ENCODE assay signal across 5 worm cellular contexts in the genomic region with DNA sequence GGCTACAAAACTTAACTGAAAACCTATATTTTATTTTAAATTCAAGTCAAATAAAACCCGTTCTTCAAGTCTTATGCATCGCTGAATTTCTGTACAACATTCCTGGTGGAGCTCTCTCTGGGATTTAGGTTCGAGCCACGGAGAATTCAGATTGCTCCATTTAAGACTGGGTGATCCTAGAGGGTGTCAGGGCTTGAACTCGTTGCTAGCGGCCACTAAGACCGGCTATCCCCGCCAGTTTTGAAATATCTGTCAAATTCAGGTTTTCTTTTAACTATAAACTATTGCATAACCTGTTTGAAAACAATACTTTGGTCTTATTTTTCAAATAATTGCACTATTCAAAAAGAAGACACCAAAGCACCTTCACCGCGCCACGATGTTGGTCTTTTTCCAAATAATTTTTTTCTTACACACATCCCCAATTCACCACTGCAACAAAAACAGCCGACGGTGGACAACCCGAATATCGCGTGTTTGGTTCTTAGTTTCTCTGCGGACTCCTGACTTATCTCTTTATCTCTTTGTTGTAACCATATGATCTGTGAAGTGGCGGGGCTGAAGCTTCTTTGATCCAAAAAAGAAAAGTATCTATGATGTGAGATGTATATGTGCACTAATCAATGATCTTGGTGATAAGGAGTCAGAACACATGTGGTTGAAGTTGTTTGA.
A peak's percentile ranks its signal among the peaks of the same experiment; 100 is the strongest.
TF ChIP-seq lines count a peak whose summit lies in the region.

No protein-coding gene starts in this region.

TF ChIP-seq in whole organism, L1 larva, 84 proteins besides CTCF, POLR2A, EP300 and RAD21 (continued from another document and continues in another):
- TF ChIP-seq mep-1 (tag; optimal IDR thresholded peaks at IDR 0.05; lab: Kevin White, UChicago) (peak; percentile 47), nhr-77 (tag; optimal IDR thresholded peaks at IDR 0.05; lab: Kevin White, UChicago) (no peak), ztf-11 (tag; optimal IDR thresholded peaks at IDR 0.05; lab: Kevin White, UChicago) (no peak), nhr-76 (tag; optimal IDR thresholded peaks at IDR 0.05; lab: Kevin White, UChicago) (no peak), snpc-4 (tag; optimal IDR thresholded peaks at IDR 0.05; lab: Kevin White, UChicago) (no peak), fos-1 (tag; optimal IDR thresholded peaks at IDR 0.05; lab: Kevin White, UChicago) (no peak), mab-9 (GFP tag; IDR thresholded peaks at IDR 0.05; lab: Robert Waterston, UW) (no peak), sptf-1 (tag; optimal IDR thresholded peaks at IDR 0.05; lab: Kevin White, UChicago) (no peak), ceh-88 (GFP tag; IDR thresholded peaks at IDR 0.05; lab: Robert Waterston, UW) (peak; percentile 40; the same call in 1 of the 2 replicates), egl-27 (tag; optimal IDR thresholded peaks at IDR 0.05; lab: Kevin White, UChicago) (no peak), xbp-1 (tag; optimal IDR thresholded peaks at IDR 0.05; lab: Kevin White, UChicago) (peak; percentile 44), fkh-10 (GFP tag; optimal IDR thresholded peaks at IDR 0.05; lab: Kevin White, UChicago) (no peak), nhr-28 (tag; optimal IDR thresholded peaks at IDR 0.05; lab: Kevin White, UChicago) (no peak), fkh-8 (tag; optimal IDR thresholded peaks at IDR 0.05; lab: Kevin White, UChicago) (no peak), Y116A8C.19 (tag; optimal IDR thresholded peaks at IDR 0.05; lab: Kevin White, UChicago; ENCODE audit: borderline replicate concordance) (no peak), ceh-8 (GFP tag; optimal IDR thresholded peaks at IDR 0.05; lab: Kevin White, UChicago) (no peak), ceh-82 (tag; optimal IDR thresholded peaks at IDR 0.05; lab: Kevin White, UChicago) (no peak), hlh-4 (tag; optimal IDR thresholded peaks at IDR 0.05; lab: Kevin White, UChicago) (no peak), nhr-47 (tag; optimal IDR thresholded peaks at IDR 0.05; lab: Kevin White, UChicago) (peak; percentile 57), lin-13 (GFP tag; optimal IDR thresholded peaks at IDR 0.05; lab: Kevin White, UChicago) (no peak), unc-98 (GFP tag; IDR thresholded peaks at IDR 0.05; lab: Robert Waterston, UW) (no peak), blmp-1 (tag; optimal IDR thresholded peaks at IDR 0.05; lab: Kevin White, UChicago) (peak; percentile 54), vab-15 (tag; optimal IDR thresholded peaks at IDR 0.05; lab: Kevin White, UChicago) (no peak), elt-3 (tag; optimal IDR thresholded peaks at IDR 0.05; lab: Kevin White, UChicago) (peak in 2 of 6 experiments; percentile 13 to 83), dsc-1 (tag; optimal IDR thresholded peaks at IDR 0.05; lab: Kevin White, UChicago) (no peak)

TF ChIP-seq in whole organism, L2 larva, 48 proteins besides CTCF, POLR2A, EP300 and RAD21 (continued from another document):
- TF ChIP-seq snpc-4 (tag; optimal IDR thresholded peaks at IDR 0.05; lab: Kevin White, UChicago) (no peak), ama-1 (optimal IDR thresholded peaks at IDR 0.05; lab: Kevin White, UChicago) (peak; percentile 74), lin-13 (GFP tag; optimal IDR thresholded peaks at IDR 0.05; lab: Kevin White, UChicago) (peak; percentile 42), zag-1 (tag; optimal IDR thresholded peaks at IDR 0.05; lab: Kevin White, UChicago) (no peak), sma-3 (GFP tag; optimal IDR thresholded peaks at IDR 0.05; lab: Kevin White, UChicago) (peak; percentile 3), aly-2 (tag; optimal IDR thresholded peaks at IDR 0.05; lab: Kevin White, UChicago) (no peak), ztf-1 (GFP tag; conservative IDR thresholded peaks at IDR 0.05; lab: Robert Waterston, UW) (no peak), sma-9 (GFP tag; optimal IDR thresholded peaks at IDR 0.05; lab: Kevin White, UChicago) (peak; percentile 88), sma-9 (tag; optimal IDR thresholded peaks at IDR 0.05; lab: Kevin White, UChicago) (no peak), mab-5 (tag; optimal IDR thresholded peaks at IDR 0.05; lab: Kevin White, UChicago) (peak; percentile 56), nhr-129 (tag; optimal IDR thresholded peaks at IDR 0.05; lab: Kevin White, UChicago) (peak; percentile 89), nhr-10 (tag; optimal IDR thresholded peaks at IDR 0.05; lab: Kevin White, UChicago) (no peak), nhr-25 (tag; optimal IDR thresholded peaks at IDR 0.05; lab: Kevin White, UChicago) (no peak), Y55F3AM.14 (GFP tag; optimal IDR thresholded peaks at IDR 0.05; lab: Kevin White, UChicago) (peak; percentile 79), gmeb-1 (tag; optimal IDR thresholded peaks at IDR 0.05; lab: Kevin White, UChicago) (no peak)

TF ChIP-seq in whole organism, L3 larva, 47 proteins besides CTCF, POLR2A, EP300 and RAD21 (continued from another document and continues in another):
- no peak for TF ChIP-seq ztf-11 (tag; optimal IDR thresholded peaks at IDR 0.05; lab: Kevin White, UChicago)
- no peak for TF ChIP-seq eor-1 (tag; optimal IDR thresholded peaks at IDR 0.05; lab: Kevin White, UChicago)
- no peak for TF ChIP-seq fos-1 (tag; optimal IDR thresholded peaks at IDR 0.05; lab: Kevin White, UChicago)
- no peak for TF ChIP-seq ceh-9 (tag; optimal IDR thresholded peaks at IDR 0.05; lab: Kevin White, UChicago)
- TF ChIP-seq ztf-4 (tag; optimal IDR thresholded peaks at IDR 0.05; lab: Kevin White, UChicago), result no peak
- peak; percentile 46 for TF ChIP-seq nhr-25 (tag; optimal IDR thresholded peaks at IDR 0.05; lab: Kevin White, UChicago)
- no peak for TF ChIP-seq nhr-77 (tag; optimal IDR thresholded peaks at IDR 0.05; lab: Kevin White, UChicago)
- peak; percentile 19 for TF ChIP-seq nhr-23 (tag; optimal IDR thresholded peaks at IDR 0.05; lab: Kevin White, UChicago)
- no peak for TF ChIP-seq nhr-12 (tag; optimal IDR thresholded peaks at IDR 0.05; lab: Kevin White, UChicago)
- TF ChIP-seq fkh-2 (tag; optimal IDR thresholded peaks at IDR 0.05; lab: Kevin White, UChicago), result no peak
- no peak for TF ChIP-seq mml-1 (tag; optimal IDR thresholded peaks at IDR 0.05; lab: Kevin White, UChicago)
- TF ChIP-seq pha-4 (tag; optimal IDR thresholded peaks at IDR 0.05; lab: Kevin White, UChicago), result peak; percentile 53
- TF ChIP-seq nhr-237 (tag; optimal IDR thresholded peaks at IDR 0.05; lab: Kevin White, UChicago), result no peak
- no peak for TF ChIP-seq nhr-28 (tag; optimal IDR thresholded peaks at IDR 0.05; lab: Kevin White, UChicago)
- peak; percentile 49 for TF ChIP-seq nfya-1 (tag; optimal IDR thresholded peaks at IDR 0.05; lab: Kevin White, UChicago; ENCODE audit: insufficient read depth)
- TF ChIP-seq skn-1 (tag; optimal IDR thresholded peaks at IDR 0.05; lab: Kevin White, UChicago), result no peak
- TF ChIP-seq sea-2 (GFP tag; optimal IDR thresholded peaks at IDR 0.05; lab: Kevin White, UChicago), result no peak
- TF ChIP-seq ceh-16 (tag; optimal IDR thresholded peaks at IDR 0.05; lab: Kevin White, UChicago), result no peak
- TF ChIP-seq ama-1 (optimal IDR thresholded peaks at IDR 0.05; lab: Kevin White, UChicago), result peak; percentile 50
- TF ChIP-seq nhr-67 (tag; optimal IDR thresholded peaks at IDR 0.05; lab: Kevin White, UChicago), result no peak
- no peak for TF ChIP-seq fkh-10 (GFP tag; optimal IDR thresholded peaks at IDR 0.05; lab: Kevin White, UChicago)
- TF ChIP-seq hmg-11 (tag; optimal IDR thresholded peaks at IDR 0.05; lab: Kevin White, UChicago), result no peak
- no peak for TF ChIP-seq lin-39 (tag; optimal IDR thresholded peaks at IDR 0.05; lab: Kevin White, UChicago)
- peak; percentile 65 for TF ChIP-seq pqm-1 (tag; optimal IDR thresholded peaks at IDR 0.05; lab: Kevin White, UChicago)
- no peak for TF ChIP-seq elt-3 (tag; optimal IDR thresholded peaks at IDR 0.05; lab: Kevin White, UChicago)
- TF ChIP-seq unc-62 (GFP tag; optimal IDR thresholded peaks at IDR 0.05; lab: Kevin White, UChicago), result no peak
- peak; percentile 5 for TF ChIP-seq snpc-4 (tag; optimal IDR thresholded peaks at IDR 0.05; lab: Kevin White, UChicago)
- no peak for TF ChIP-seq elt-1 (tag; optimal IDR thresholded peaks at IDR 0.05; lab: Kevin White, UChicago)
- no peak for TF ChIP-seq R02D3.7 (tag; optimal IDR thresholded peaks at IDR 0.05; lab: Kevin White, UChicago)
- no peak for TF ChIP-seq lin-15B (tag; optimal IDR thresholded peaks at IDR 0.05; lab: Kevin White, UChicago)
- TF ChIP-seq jun-1 (tag; optimal IDR thresholded peaks at IDR 0.05; lab: Kevin White, UChicago), result no peak
- TF ChIP-seq mdl-1 (tag; optimal IDR thresholded peaks at IDR 0.05; lab: Kevin White, UChicago), result peak; percentile 38

TF ChIP-seq in whole organism, L4 larva, 104 proteins besides CTCF, POLR2A, EP300 and RAD21 (continued from another document and continues in another):
- TF ChIP-seq Y75B8A.6 (GFP tag; IDR thresholded peaks at IDR 0.05; lab: Robert Waterston, UW) (0 out of 2 replicates have a peak, but pooled peaks have one; percentile 10), snpc-1.2 (GFP tag; IDR thresholded peaks at IDR 0.05; lab: Robert Waterston, UW) (no peak), dve-1 (tag; optimal IDR thresholded peaks at IDR 0.05; lab: Kevin White, UChicago; ENCODE audit: insufficient read depth) (peak; percentile 96), fkh-10 (GFP tag; optimal IDR thresholded peaks at IDR 0.05; lab: Kevin White, UChicago) (no peak), ceh-62 (tag; optimal IDR thresholded peaks at IDR 0.05; lab: Kevin White, UChicago) (no peak), duxl-1 (tag; optimal IDR thresholded peaks at IDR 0.05; lab: Kevin White, UChicago; ENCODE audit: poor library complexity) (no peak), egl-43 (GFP tag; IDR thresholded peaks at IDR 0.05; lab: Robert Waterston, UW) (0 out of 2 replicates have a peak, but pooled peaks have one; percentile 4), nhr-28 (tag; optimal IDR thresholded peaks at IDR 0.05; lab: Kevin White, UChicago) (peak; percentile 68), dmd-6 (GFP tag; IDR thresholded peaks at IDR 0.05; lab: Robert Waterston, UW) (peak; percentile 13; the same call in 1 of the 2 replicates), spr-1 (tag; optimal IDR thresholded peaks at IDR 0.05; lab: Kevin White, UChicago) (peak; percentile 57), daf-12 (tag; optimal IDR thresholded peaks at IDR 0.05; lab: Kevin White, UChicago) (no peak), mxl-2 (GFP tag; conservative IDR thresholded peaks at IDR 0.05; lab: Robert Waterston, UW) (no peak), lsy-2 (tag; optimal IDR thresholded peaks at IDR 0.05; lab: Kevin White, UChicago) (peak in 1 of 2 experiments; percentile 69), daf-16 (GFP tag; optimal IDR thresholded peaks at IDR 0.05; lab: Kevin White, UChicago) (peak in 1 of 2 experiments; percentile 62), daf-16 (tag; optimal IDR thresholded peaks at IDR 0.05; lab: Kevin White, UChicago) (peak; percentile 56), hmg-1.1 (GFP tag; IDR thresholded peaks at IDR 0.05; lab: Robert Waterston, UW) (0 out of 2 replicates have a peak, but pooled peaks have one; percentile 26), dmd-8 (GFP tag; IDR thresholded peaks at IDR 0.05; lab: Robert Waterston, UW) (no peak), nhr-102 (tag; optimal IDR thresholded peaks at IDR 0.05; lab: Kevin White, UChicago) (peak; percentile 18), mep-1 (tag; optimal IDR thresholded peaks at IDR 0.05; lab: Kevin White, UChicago) (peak; percentile 61), mxl-3 (GFP tag; optimal IDR thresholded peaks at IDR 0.05; lab: Kevin White, UChicago) (peak; percentile 59), Y48G9A.11 (GFP tag; IDR thresholded peaks at IDR 0.05; lab: Robert Waterston, UW) (0 out of 2 replicates have a peak, but pooled peaks have one; percentile 10), zfp-3 (GFP tag; conservative IDR thresholded peaks at IDR 0.05; lab: Robert Waterston, UW) (0 out of 2 replicates have a peak, but pooled peaks have one; percentile 23), nhr-10 (tag; optimal IDR thresholded peaks at IDR 0.05; lab: Kevin White, UChicago) (peak; percentile 89), ctbp-1 (GFP tag; IDR thresholded peaks at IDR 0.05; lab: Robert Waterston, UW) (0 out of 2 replicates have a peak, but pooled peaks have one; percentile 5), dmd-9 (GFP tag; IDR thresholded peaks at IDR 0.05; lab: Robert Waterston, UW) (0 out of 2 replicates have a peak, but pooled peaks have one; percentile 16), ceh-82 (tag; optimal IDR thresholded peaks at IDR 0.05; lab: Kevin White, UChicago) (no peak), T26A8.4 (GFP tag; IDR thresholded peaks at IDR 0.05; lab: Robert Waterston, UW) (peak; percentile 39; the same call in 1 of the 2 replicates), Y105C5A.15 (GFP tag; IDR thresholded peaks at IDR 0.05; lab: Robert Waterston, UW) (0 out of 2 replicates have a peak, but pooled peaks have one; percentile 28)

TF ChIP-seq in whole organism, young adult, 124 proteins besides CTCF, POLR2A, EP300 and RAD21 (continued from another document and continues in another):
- TF ChIP-seq hlh-26 (GFP tag; conservative IDR thresholded peaks at IDR 0.05; lab: Robert Waterston, UW), result no peak
- TF ChIP-seq ceh-58 (GFP tag; IDR thresholded peaks at IDR 0.05; lab: Robert Waterston, UW), result no peak
- TF ChIP-seq lin-54 (GFP tag; optimal IDR thresholded peaks at IDR 0.05; lab: Kevin White, UChicago), result no peak
- no peak for TF ChIP-seq nhr-179 (tag; optimal IDR thresholded peaks at IDR 0.05; lab: Kevin White, UChicago)
- no peak for TF ChIP-seq snpc-3.4 (tag; optimal IDR thresholded peaks at IDR 0.05; lab: Kevin White, UChicago)
- no peak for TF ChIP-seq tbx-9 (tag; optimal IDR thresholded peaks at IDR 0.05; lab: Kevin White, UChicago; ENCODE audit: borderline replicate concordance)
- TF ChIP-seq zfh-2 (GFP tag; conservative IDR thresholded peaks at IDR 0.05; lab: Robert Waterston, UW), result no peak
- TF ChIP-seq unc-130 (GFP tag; optimal IDR thresholded peaks at IDR 0.05; lab: Kevin White, UChicago), result no peak
- TF ChIP-seq unc-62 (GFP tag; optimal IDR thresholded peaks at IDR 0.05; lab: Kevin White, UChicago), result no peak
- TF ChIP-seq somi-1 (GFP tag; optimal IDR thresholded peaks at IDR 0.05; lab: Kevin White, UChicago), result peak; percentile 67
- TF ChIP-seq ets-4 (GFP tag; optimal IDR thresholded peaks at IDR 0.05; lab: Kevin White, UChicago), result no peak
- no peak for TF ChIP-seq ceh-100 (GFP tag; IDR thresholded peaks at IDR 0.05; lab: Robert Waterston, UW)
- no peak for TF ChIP-seq lag-1 (GFP tag; IDR thresholded peaks at IDR 0.05; lab: Robert Waterston, UW)
- TF ChIP-seq mxl-1 (tag; optimal IDR thresholded peaks at IDR 0.05; lab: Kevin White, UChicago), result no peak
- TF ChIP-seq lsl-1 (GFP tag; optimal IDR thresholded peaks at IDR 0.05; lab: Kevin White, UChicago), result no peak
- no peak for TF ChIP-seq ekl-4 (GFP tag; IDR thresholded peaks at IDR 0.05; lab: Robert Waterston, UW)
- TF ChIP-seq bed-2 (GFP tag; IDR thresholded peaks at IDR 0.05; lab: Robert Waterston, UW), result no peak
- no peak for TF ChIP-seq Y56A3A.18 (GFP tag; IDR thresholded peaks at IDR 0.05; lab: Robert Waterston, UW)
- TF ChIP-seq fkh-3 (tag; optimal IDR thresholded peaks at IDR 0.05; lab: Kevin White, UChicago), result no peak
- TF ChIP-seq ztf-3 (GFP tag; optimal IDR thresholded peaks at IDR 0.05; lab: Kevin White, UChicago), result no peak
- no peak for TF ChIP-seq ceh-40 (GFP tag; IDR thresholded peaks at IDR 0.05; lab: Robert Waterston, UW)
- TF ChIP-seq nfya-2 (GFP tag; IDR thresholded peaks at IDR 0.05; lab: Robert Waterston, UW), result no peak
- no peak for TF ChIP-seq gei-17 (GFP tag; optimal IDR thresholded peaks at IDR 0.05; lab: Kevin White, UChicago)
- TF ChIP-seq lin-26 (GFP tag; IDR thresholded peaks at IDR 0.05; lab: Robert Waterston, UW), result no peak
- TF ChIP-seq nhr-27 (tag; optimal IDR thresholded peaks at IDR 0.05; lab: Kevin White, UChicago), result no peak
- no peak for TF ChIP-seq akir-1 (GFP tag; optimal IDR thresholded peaks at IDR 0.05; lab: Kevin White, UChicago)
- no peak for TF ChIP-seq mel-28 (tag; optimal IDR thresholded peaks at IDR 0.05; lab: Kevin White, UChicago; ENCODE audit: borderline replicate concordance)
- no peak for TF ChIP-seq snpc-1.1 (tag; optimal IDR thresholded peaks at IDR 0.05; lab: Kevin White, UChicago; ENCODE audit: insufficient read depth)
- TF ChIP-seq Y67H2A.10 (GFP tag; conservative IDR thresholded peaks at IDR 0.05; lab: Robert Waterston, UW), result no peak
- no peak for TF ChIP-seq pha-4 (tag; optimal IDR thresholded peaks at IDR 0.05; lab: Kevin White, UChicago)
- TF ChIP-seq nfyb-1 (GFP tag; IDR thresholded peaks at IDR 0.05; lab: Robert Waterston, UW), result no peak
- TF ChIP-seq madf-6 (GFP tag; IDR thresholded peaks at IDR 0.05; lab: Robert Waterston, UW), result no peak
- TF ChIP-seq madf-10 (tag; optimal IDR thresholded peaks at IDR 0.05; lab: Kevin White, UChicago), result no peak
- no peak for TF ChIP-seq madf-3 (GFP tag; IDR thresholded peaks at IDR 0.05; lab: Robert Waterston, UW)
- peak; percentile 54 for TF ChIP-seq tlf-1 (GFP tag; optimal IDR thresholded peaks at IDR 0.05; lab: Kevin White, UChicago)
- no peak for TF ChIP-seq ceh-79 (tag; optimal IDR thresholded peaks at IDR 0.05; lab: Kevin White, UChicago)
- no peak for TF ChIP-seq hrde-1 (tag; optimal IDR thresholded peaks at IDR 0.05; lab: Kevin White, UChicago; ENCODE audit: borderline replicate concordance)
